Fruit fly (Drosophila melanogaster) whole organism, embryonic: ENCODE measurements around the gene ghi.

ENCODE experiments used
- Bgb ChIP-seq: fragments of 200-800 bp; sonication (Bioruptor generic); IDR thresholded peaks from 2 replicates; pipeline ENCODE4 v1.3.6; 2022; ENCODE audit warnings: missing biosample characterization, missing genetic modification characterization; ENCODE audit not compliant: partially characterized antibody
- CG1233 ChIP-seq: fragments of 200-800 bp; sonication (Bioruptor generic); optimal IDR thresholded peaks from 4 replicates; lab custom pipeline; 2018; ENCODE audit warnings: missing biosample characterization, mild to moderate bottlenecking, missing genetic modification characterization
- CG12391 ChIP-seq: fragments of 200-800 bp; sonication (Bioruptor generic); optimal IDR thresholded peaks from 3 replicates; lab custom pipeline; 2018; ENCODE audit warnings: missing biosample characterization, mild to moderate bottlenecking, missing genetic modification characterization, moderate library complexity
- CG12659 ChIP-seq: fragments of 200-800 bp; sonication (Bioruptor generic); optimal IDR thresholded peaks from 3 replicates; lab custom pipeline; 2017; ENCODE audit warnings: mild to moderate bottlenecking, missing biosample characterization, missing genetic modification reagents, missing genetic modification characterization
- CG14014 ChIP-seq: fragments of 200-800 bp; sonication (Bioruptor generic); IDR thresholded peaks from 2 replicates; pipeline ENCODE4 v1.3.6; 2022; ENCODE audit warnings: missing biosample characterization, missing genetic modification characterization
- CG14965 ChIP-seq: fragments of 200-800 bp; sonication (Bioruptor generic); optimal IDR thresholded peaks from 2 replicates; lab custom pipeline; 2016; ENCODE audit warnings: missing biosample characterization, missing genetic modification characterization, borderline replicate concordance
- CG15696 ChIP-seq: fragments of 200-800 bp; sonication (Bioruptor generic); optimal IDR thresholded peaks from 2 replicates; lab custom pipeline; 2019; ENCODE audit warnings: missing biosample characterization, mild to moderate bottlenecking, missing genetic modification characterization, moderate library complexity
- CG2199 ChIP-seq: fragments of 200-800 bp; sonication (Bioruptor generic); IDR thresholded peaks from 3 replicates; pipeline ENCODE4 v1.3.6; 2022; ENCODE audit warnings: missing biosample characterization, missing genetic modification characterization
- CG2202 ChIP-seq: fragments of 200-800 bp; sonication (Bioruptor generic); optimal IDR thresholded peaks from 2 replicates; lab custom pipeline; 2018; ENCODE audit warnings: missing biosample characterization, mild to moderate bottlenecking, missing genetic modification characterization
- CG2889 ChIP-seq: fragments of 200-800 bp; sonication (Bioruptor generic); IDR thresholded peaks from 3 replicates; pipeline ENCODE4 v1.3.6; 2022; ENCODE audit warnings: missing biosample characterization, missing genetic modification characterization
- CG32767 ChIP-seq: fragments of 200-800 bp; sonication (Bioruptor generic); IDR thresholded peaks from 2 replicates; pipeline ENCODE4 v1.3.6; 2022; ENCODE audit warnings: missing biosample characterization, missing genetic modification characterization
- CG34376 ChIP-seq: fragments of 200-800 bp; sonication (Bioruptor generic); optimal IDR thresholded peaks from 2 replicates; lab custom pipeline; 2018; ENCODE audit warnings: missing biosample characterization, mild to moderate bottlenecking, missing genetic modification characterization
- CG3847 ChIP-seq: fragments of 200-800 bp; sonication (Bioruptor generic); IDR thresholded peaks from 2 replicates; pipeline ENCODE4 v1.3.6; 2022; ENCODE audit warnings: missing biosample characterization, missing genetic modification characterization
- CG4820 ChIP-seq: fragments of 200-800 bp; sonication (Bioruptor generic); optimal IDR thresholded peaks from 3 replicates; lab custom pipeline; 2016; ENCODE audit warnings: missing biosample characterization, missing genetic modification characterization
- CG6791 ChIP-seq: fragments of 200-800 bp; sonication (Bioruptor generic); IDR thresholded peaks from 3 replicates; pipeline ENCODE4 v1.3.6; 2022; ENCODE audit warnings: missing biosample characterization, missing genetic modification characterization; ENCODE audit not compliant: partially characterized antibody
- CG8089 ChIP-seq: fragments of 200-800 bp; sonication (Bioruptor generic); optimal IDR thresholded peaks from 3 replicates; lab custom pipeline; 2016; ENCODE audit warnings: missing biosample characterization, missing genetic modification characterization
- CkIIα-i1 ChIP-seq: fragments of 200-800 bp; sonication (Bioruptor generic); IDR thresholded peaks from 2 replicates; pipeline ENCODE4 v1.3.6; 2022; ENCODE audit warnings: missing biosample characterization, missing genetic modification characterization
- CoRest ChIP-seq: fragments of 200-800 bp; sonication (Bioruptor generic); optimal IDR thresholded peaks from 3 replicates; lab custom pipeline; 2018; ENCODE audit warnings: missing biosample characterization, mild to moderate bottlenecking, missing genetic modification characterization, moderate library complexity
- Deaf1 ChIP-seq: fragments of 200-800 bp; optimal IDR thresholded peaks from 3 replicates; lab custom pipeline; 2019; ENCODE audit warnings: missing biosample characterization, mild to moderate bottlenecking, missing genetic modification characterization, moderate library complexity
- Fer1 ChIP-seq: fragments of 200-800 bp; sonication (Bioruptor generic); optimal IDR thresholded peaks from 2 replicates; lab custom pipeline; 2017; ENCODE audit warnings: missing biosample characterization, mild to moderate bottlenecking, missing genetic modification characterization
- HLH4C ChIP-seq: fragments of 200-800 bp; sonication (Bioruptor generic); IDR thresholded peaks from 3 replicates; pipeline ENCODE4 v1.3.6; 2022; ENCODE audit warnings: missing biosample characterization, missing genetic modification characterization; ENCODE audit not compliant: partially characterized antibody
- HLH54F ChIP-seq: fragments of 200-800 bp; sonication (Bioruptor generic); optimal IDR thresholded peaks from 3 replicates; lab custom pipeline; 2016; ENCODE audit warnings: missing biosample characterization, missing genetic modification characterization
- Hey ChIP-seq: fragments of 200-800 bp; sonication (Bioruptor generic); optimal IDR thresholded peaks from 3 replicates; lab custom pipeline; 2018; ENCODE audit warnings: missing biosample characterization, mild to moderate bottlenecking, missing genetic modification characterization
- NC2α ChIP-seq: fragments of 200-800 bp; sonication (Bioruptor generic); optimal IDR thresholded peaks from 2 replicates; lab custom pipeline; 2016; ENCODE audit warnings: missing biosample characterization, missing genetic modification characterization
- Nf-YA ChIP-seq: fragments of 200-800 bp; sonication (Bioruptor generic); IDR thresholded peaks from 2 replicates; pipeline ENCODE4 v1.3.6; 2022; ENCODE audit warnings: missing biosample characterization, missing genetic modification characterization
- Optix ChIP-seq: fragments of 200-800 bp; sonication (Bioruptor generic); IDR thresholded peaks from 3 replicates; pipeline ENCODE4 v1.3.6; 2022; ENCODE audit warnings: missing biosample characterization, missing genetic modification characterization
- Ssrp ChIP-seq: fragments of 200-800 bp; sonication (Bioruptor generic); optimal IDR thresholded peaks from 2 replicates; lab custom pipeline; 2018; ENCODE audit warnings: missing biosample characterization, mild to moderate bottlenecking, missing genetic modification characterization, moderate library complexity
- Tbp ChIP-seq: fragments of >200 bp; optimal IDR thresholded peaks from 2 replicates; lab custom pipeline; 2018; ENCODE audit warnings: missing biosample characterization, missing genetic modification characterization
- YL-1 ChIP-seq: fragments of 200-800 bp; sonication (Bioruptor generic); optimal IDR thresholded peaks from 3 replicates; lab custom pipeline; 2017; ENCODE audit warnings: missing biosample characterization, mild to moderate bottlenecking, missing genetic modification characterization
- amos ChIP-seq: fragments of 200-800 bp; sonication (Bioruptor generic); IDR thresholded peaks from 2 replicates; pipeline ENCODE4 v1.3.6; 2022; ENCODE audit warnings: missing biosample characterization, missing genetic modification characterization; ENCODE audit not compliant: partially characterized antibody
- az2 ChIP-seq: fragments of 200-800 bp; sonication (Bioruptor generic); optimal IDR thresholded peaks from 3 replicates; lab custom pipeline; 2016; ENCODE audit warnings: missing biosample characterization, missing genetic modification characterization
- br ChIP-seq: fragments of >200 bp; optimal IDR thresholded peaks from 2 replicates; lab custom pipeline; 2017
- cg ChIP-seq: fragments of 200-800 bp; sonication (Bioruptor generic); optimal IDR thresholded peaks from 3 replicates; lab custom pipeline; 2019; ENCODE audit warnings: missing biosample characterization, mild to moderate bottlenecking, missing genetic modification characterization, moderate library complexity
- chm ChIP-seq: fragments of 200-800 bp; sonication (Bioruptor generic); IDR thresholded peaks from 2 replicates; pipeline ENCODE4 v1.3.6; 2022; ENCODE audit warnings: missing biosample characterization, missing genetic modification characterization
- cwo ChIP-seq: fragments of 200-800 bp; sonication (Bioruptor generic); optimal IDR thresholded peaks from 3 replicates; lab custom pipeline; 2017; ENCODE audit warnings: missing biosample characterization, missing genetic modification characterization, mild to moderate bottlenecking, moderate library complexity, missing genetic modification reagents
- esg ChIP-seq: fragments of 200-800 bp; sonication (Bioruptor generic); conservative IDR thresholded peaks from 2 replicates; pipeline ENCODE4 v1.3.6; 2022; ENCODE audit warnings: missing biosample characterization, missing genetic modification characterization
- eve ChIP-seq, 2 experiments: fragments of >200 bp; optimal IDR thresholded peaks; 2 replicates each; lab custom pipeline; 2017; ENCODE audit warnings: missing biosample characterization in 2 of 2, missing genetic modification characterization in 2 of 2
- eyg ChIP-seq: fragments of 200-800 bp; sonication (Bioruptor generic); optimal IDR thresholded peaks from 3 replicates; lab custom pipeline; 2016; ENCODE audit warnings: missing biosample characterization, missing genetic modification characterization
- ftz-f1 ChIP-seq: fragments of 200-800 bp; sonication (Bioruptor generic); optimal IDR thresholded peaks from 2 replicates; lab custom pipeline; 2016; ENCODE audit warnings: missing biosample characterization, missing genetic modification characterization
- gem ChIP-seq: fragments of 200-800 bp; sonication (Bioruptor generic); optimal IDR thresholded peaks from 2 replicates; lab custom pipeline; 2019; ENCODE audit warnings: missing biosample characterization, mild to moderate bottlenecking, missing genetic modification characterization, moderate library complexity
- gro ChIP-seq: fragments of 200-800 bp; sonication (Bioruptor generic); optimal IDR thresholded peaks from 2 replicates; lab custom pipeline; 2016; ENCODE audit warnings: missing biosample characterization, missing genetic modification characterization
- h ChIP-seq: fragments of >200 bp; optimal IDR thresholded peaks from 2 replicates; lab custom pipeline; 2017
- psq ChIP-seq: fragments of 200-800 bp; sonication (Bioruptor generic); optimal IDR thresholded peaks from 2 replicates; lab custom pipeline; 2017; ENCODE audit warnings: missing biosample characterization, missing genetic modification characterization
- sens ChIP-seq: fragments of 200-800 bp; sonication (Bioruptor generic); peaks from one replicate; lab custom pipeline; 2016; ENCODE audit warnings: missing biosample characterization, missing genetic modification characterization
- sna ChIP-seq: fragments of 200-800 bp; sonication (Bioruptor generic); IDR thresholded peaks from 2 replicates; pipeline ENCODE4 v1.3.6; 2022; ENCODE audit warnings: missing biosample characterization, missing genetic modification characterization; ENCODE audit not compliant: partially characterized antibody
- sob ChIP-seq: fragments of 200-800 bp; sonication (Bioruptor generic); IDR thresholded peaks from 2 replicates; pipeline ENCODE4 v1.3.6; 2022; ENCODE audit warnings: missing biosample characterization, missing genetic modification characterization
- sug ChIP-seq: fragments of 200-800 bp; optimal IDR thresholded peaks from 2 replicates; lab custom pipeline; 2019; ENCODE audit warnings: missing biosample characterization, mild to moderate bottlenecking, missing genetic modification characterization, moderate library complexity
- tgo ChIP-seq: fragments of 200-800 bp; sonication (Bioruptor generic); IDR thresholded peaks from 3 replicates; pipeline ENCODE4 v1.3.6; 2022; ENCODE audit warnings: missing biosample characterization, missing genetic modification characterization
- tx ChIP-seq: fragments of 200-800 bp; sonication (Bioruptor generic); optimal IDR thresholded peaks from 2 replicates; lab custom pipeline; 2016; ENCODE audit warnings: missing biosample characterization, missing genetic modification characterization
- vnd ChIP-seq: fragments of 200-800 bp; sonication (Bioruptor generic); IDR thresholded peaks from 3 replicates; pipeline ENCODE4 v1.3.6; 2022; ENCODE audit warnings: missing biosample characterization, missing genetic modification characterization; ENCODE audit not compliant: partially characterized antibody
- yki ChIP-seq: fragments of >200 bp; optimal IDR thresholded peaks from 3 replicates; lab custom pipeline; 2018
- zfh1 ChIP-seq: fragments of 200-800 bp; sonication (Bioruptor generic); IDR thresholded peaks from 3 replicates; pipeline ENCODE4 v1.3.6; 2022; ENCODE audit warnings: missing biosample characterization, missing genetic modification characterization

Gene ghi

DNA sequence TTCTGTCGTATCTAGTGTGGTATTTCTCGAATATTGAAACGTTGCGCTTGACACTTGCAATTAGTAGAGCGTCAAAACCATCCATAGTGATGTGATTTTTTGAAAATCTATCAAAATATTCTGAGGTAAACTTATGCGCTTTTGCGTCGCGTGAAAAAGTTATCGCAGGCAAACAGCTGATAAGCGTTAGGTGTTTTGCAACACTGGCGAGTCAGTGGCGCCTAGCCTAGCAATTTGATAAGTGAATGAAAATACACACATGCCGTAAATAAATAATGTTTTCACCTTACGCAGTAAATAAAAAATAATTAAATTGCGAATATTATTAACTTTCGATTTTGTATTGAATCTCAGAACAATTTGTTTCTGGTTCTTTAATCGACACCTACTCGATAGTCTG, 16.4 kb upstream of the ghi start, which contains the start of gene CG42526 (continued):
- TF ChIP-seq sens (peak; percentile 80), CG2202 (no peak), CG14965 (GFP tag; lab: Kevin White, UChicago) (no peak), amos (GFP tag; lab: Robert Waterston, UW) (peak; percentile 44; the same call in 1 of the 2 replicates), CG34376 (GFP tag; lab: Kevin White, UChicago) (peak; percentile 10), zfh1 (0 out of 3 replicates have a peak, but pooled peaks have one; percentile 16), CG2199 (GFP tag; lab: Robert Waterston, UW) (0 out of 3 replicates have a peak, but pooled peaks have one; percentile 5), tx (GFP tag; lab: Kevin White, UChicago) (peak; percentile 43), Ssrp (no peak), gem (peak; percentile 52), CG32767 (GFP tag; lab: Robert Waterston, UW) (no peak), CG6791 (GFP tag; lab: Robert Waterston, UW) (no peak), Fer1 (GFP tag; lab: Kevin White, UChicago) (peak; percentile 43), esg (GFP tag; lab: Robert Waterston, UW) (peak; percentile 34; the same call in 1 of the 2 replicates), CG8089 (GFP tag; lab: Kevin White, UChicago) (no peak), YL-1 (GFP tag; lab: Kevin White, UChicago) (peak; percentile 55), CG12659 (GFP tag; lab: Kevin White, UChicago) (peak; percentile 59), CG2889 (GFP tag; lab: Robert Waterston, UW) (0 out of 3 replicates have a peak, but pooled peaks have one; percentile 16), vnd (no peak), Bgb (GFP tag; lab: Robert Waterston, UW) (peak; percentile 62; the same call in 1 of the 2 replicates), CG14014 (peak; percentile 73), Hey (tag; lab: Kevin White, UChicago) (no peak), CG3847 (GFP tag; lab: Robert Waterston, UW) (peak; percentile 14; the same call in 1 of the 2 replicates), CG12391 (tag; lab: Kevin White, UChicago) (peak; percentile 56), tgo (GFP tag; lab: Robert Waterston, UW) (no peak), sob (peak; percentile 59), yki (lab: Kevin White, UChicago) (no peak)

DNA sequence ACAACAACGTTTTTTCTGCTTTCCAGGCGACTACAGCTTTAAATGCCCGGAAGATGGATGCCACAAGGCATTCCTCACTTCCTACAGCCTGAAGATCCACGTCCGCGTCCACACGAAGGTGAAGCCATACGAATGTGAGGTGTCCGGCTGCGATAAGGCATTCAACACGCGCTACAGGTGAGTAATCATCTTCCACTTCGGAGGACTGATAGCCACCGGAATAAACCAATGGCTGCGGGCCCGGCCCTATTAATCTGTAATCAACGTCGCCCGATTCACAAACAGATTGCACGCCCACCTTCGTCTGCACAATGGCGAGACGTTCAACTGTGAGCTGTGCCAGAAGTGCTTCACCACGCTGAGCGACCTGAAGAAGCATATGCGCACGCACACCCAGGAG, 15.8 kb upstream of the ghi start:
- TF ChIP-seq HLH54F (no peak), Fer1 (GFP tag; lab: Kevin White, UChicago) (no peak), Nf-YA (peak; percentile 14; the same call in 1 of the 2 replicates), Tbp (GFP tag; lab: Kevin White, UChicago) (no peak), CoRest (tag; lab: Kevin White, UChicago) (no peak), chm (0 out of 2 replicates have a peak, but pooled peaks have one; percentile 19), sna (GFP tag; lab: Robert Waterston, UW) (no peak), ftz-f1 (GFP tag; lab: Kevin White, UChicago) (no peak), sug (peak; percentile 55), CG15696 (tag; lab: Kevin White, UChicago) (no peak), NC2α (GFP tag; lab: Kevin White, UChicago) (no peak), cg (no peak), Hey (tag; lab: Kevin White, UChicago) (peak; percentile 57), CkIIα-i1 (GFP tag; lab: Robert Waterston, UW) (no peak), CG4820 (GFP tag; lab: Kevin White, UChicago) (no peak), HLH4C (no peak), cwo (peak; percentile 3), az2 (no peak), Deaf1 (tag; lab: Kevin White, UChicago) (peak; percentile 85), amos (GFP tag; lab: Robert Waterston, UW) (no peak), Optix (GFP tag; lab: Robert Waterston, UW) (no peak), psq (GFP tag; lab: Kevin White, UChicago) (no peak), eve (GFP tag; optimal IDR thresholded peaks at IDR 0.05; lab: Kevin White, UChicago) (no peak), br (lab: Kevin White, UChicago) (no peak), eyg (GFP tag; lab: Kevin White, UChicago) (no peak), h (lab: Kevin White, UChicago) (no peak), CG1233 (GFP tag; lab: Kevin White, UChicago) (no peak), gro (no peak)
